Fruit fly (Drosophila melanogaster) whole organism, pupa: Measurements from ENCODE around the gene CG7706.

Experiments used
- CG10348 ChIP-seq: fragments of 200-800 bp; sonication (Bioruptor generic); IDR thresholded peaks from 2 replicates; pipeline ENCODE4 v1.3.6; 2022; ENCODE audit warnings: missing biosample characterization, missing genetic modification characterization
- CG13204 ChIP-seq: fragments of 200-800 bp; sonication (Bioruptor generic); optimal IDR thresholded peaks from 2 replicates; lab custom pipeline; 2018; ENCODE audit warnings: missing biosample characterization, mild to moderate bottlenecking, missing genetic modification characterization, moderate library complexity
- CG32121 ChIP-seq: fragments of 200-800 bp; sonication (Bioruptor generic); IDR thresholded peaks from 2 replicates; pipeline ENCODE4 v1.3.6; 2022; ENCODE audit warnings: missing biosample characterization, missing genetic modification characterization
- Pif1A ChIP-seq: fragments of 200-800 bp; sonication (Bioruptor generic); optimal IDR thresholded peaks from 3 replicates; lab custom pipeline; 2016; ENCODE audit warnings: missing biosample characterization, missing genetic modification characterization
- rn ChIP-seq: fragments of 200-800 bp; sonication (Bioruptor generic); IDR thresholded peaks from 2 replicates; pipeline ENCODE4 v1.3.6; 2022; ENCODE audit warnings: missing biosample characterization, missing genetic modification characterization

DNA sequence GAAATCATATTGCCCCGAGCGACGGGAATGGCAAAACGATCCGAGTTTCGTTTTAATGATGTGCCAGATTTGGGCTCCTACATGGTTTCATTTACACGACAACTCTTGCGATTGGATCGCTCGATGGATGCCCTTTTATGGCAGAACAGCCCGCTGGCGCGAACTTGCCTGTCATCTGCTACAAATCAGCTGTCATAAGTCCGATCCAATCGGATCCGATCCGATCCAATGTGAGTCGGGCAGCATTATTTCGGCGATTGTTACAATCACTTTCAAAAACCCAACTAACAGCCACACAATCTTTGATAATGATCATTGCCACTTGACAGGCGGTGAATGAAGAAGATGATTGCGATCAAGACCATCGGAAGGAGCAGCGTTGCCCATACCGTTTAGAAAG, 34.0 kb upstream of the CG7706 start:
- TF ChIP-seq CG10348 (GFP tag; lab: Robert Waterston, UW) (no peak), Pif1A (GFP tag; lab: Kevin White, UChicago) (no peak), CG32121 (GFP tag; lab: Robert Waterston, UW) (no peak), rn (GFP tag; lab: Robert Waterston, UW) (no peak), CG13204 (no peak)
